Worm (Caenorhabditis elegans) whole organism, dauer: ENCODE data around the gene F35E8.7.
"Not testable (repeated sequence)": the region's sequence is repeated elsewhere in the genome, so short reads cannot be mapped to it uniquely, and the experiment has no call there.

ENCODE experiments used
- unc-62 ChIP-seq: sonication (generic microtip); optimal IDR thresholded peaks from 2 replicates; lab custom pipeline; 2017; ENCODE audit warnings: missing biosample characterization, missing genetic modification reagents, missing genetic modification characterization

The F35E8.7 gene

ce11 chrV:15892696-15893095 lies 21.1 kb upstream of the F35E8.7 start, which contains the start of gene T06C12.11:
T06C12.11 (plus strand) TSS chrV:15892996.
- no peak for TF ChIP-seq unc-62 (GFP tag; lab: Kevin White, UChicago)

ce11 chrV:15896671-15897070 lies 17.1 kb upstream of the F35E8.7 start, which contains the start of gene nhr-213:
nhr-213 (minus strand) TSS chrV:15896771.
- TF ChIP-seq unc-62 (GFP tag; lab: Kevin White, UChicago) = no peak

DNA sequence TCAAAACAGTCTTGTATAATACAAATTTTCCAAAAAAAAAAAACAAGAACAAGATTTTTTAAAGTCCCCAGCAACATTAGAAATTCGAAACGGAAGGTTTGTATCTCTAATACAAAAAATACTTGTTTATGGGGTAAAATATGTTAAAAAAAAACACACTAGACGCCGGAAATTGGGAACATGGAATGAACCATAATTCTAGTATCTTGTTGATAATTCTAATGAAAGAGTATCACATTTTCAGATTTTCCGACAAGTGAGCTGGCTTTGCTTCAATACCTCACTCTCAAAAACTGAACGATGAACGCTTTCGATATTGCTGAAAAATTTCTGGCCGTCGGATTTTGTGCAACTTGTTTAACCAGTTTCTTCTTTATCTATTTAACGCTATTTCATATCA lies 16.1 kb upstream of the F35E8.7 start, which contains the start of gene str-60:
Gene str-60, plus strand, starts transcription at position 301 of the 400 bp plus-strand sequence.
- TF ChIP-seq unc-62 (GFP tag; lab: Kevin White, UChicago) = no peak

DNA sequence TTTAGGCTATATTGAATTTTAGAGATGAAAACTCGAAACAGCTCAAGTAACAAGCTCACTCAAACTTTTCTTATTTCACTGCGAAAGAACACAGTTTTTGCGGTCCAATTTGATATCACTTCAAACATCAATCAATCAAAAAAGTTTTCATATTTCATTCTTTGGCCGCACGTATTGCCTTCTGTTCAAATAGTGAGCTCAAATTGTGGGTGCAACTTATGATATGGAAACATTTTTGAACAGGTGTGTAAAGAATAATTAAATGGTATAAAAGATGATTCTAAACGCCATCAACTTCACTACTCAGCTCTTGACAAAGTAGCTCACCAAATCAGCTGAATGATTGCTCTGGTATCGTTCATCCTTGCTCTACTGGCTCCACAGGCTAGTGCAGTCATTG lies 14.1 kb upstream of the F35E8.7 start, which contains the start of gene T06C12.14:
Gene T06C12.14, plus strand, starts transcription at position 301 of the 400 bp plus-strand sequence.
- no peak for TF ChIP-seq unc-62 (GFP tag; lab: Kevin White, UChicago)

DNA sequence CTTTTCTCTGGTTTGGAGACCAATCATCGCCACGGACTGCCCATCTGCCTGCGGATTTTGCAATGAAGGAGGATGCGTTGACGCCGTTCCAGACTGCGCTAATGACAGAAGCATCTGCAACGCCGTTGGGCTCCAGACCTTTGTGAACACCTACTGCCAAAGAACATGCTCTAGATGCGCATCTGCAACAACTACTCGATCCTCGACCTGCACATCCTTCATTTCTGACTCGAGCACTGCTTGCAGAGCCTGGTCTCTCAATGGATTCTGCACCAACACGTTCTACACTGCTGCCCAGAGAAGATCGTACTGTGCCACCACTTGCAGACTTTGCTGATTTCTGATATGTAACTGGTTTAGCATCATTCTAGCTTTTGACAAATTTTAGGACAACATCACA lies 13.2 kb upstream of the F35E8.7 start:
- TF ChIP-seq unc-62 (GFP tag; lab: Kevin White, UChicago) = no peak

ce11 chrV:15905530-15905929 lies 8.3 kb upstream of the F35E8.7 start, which contains the start of the genes F35E8.1 and F35E8.2:
F35E8.1 (minus strand) TSS chrV:15905630.
F35E8.2 (plus strand) TSS chrV:15905661.
- not testable (repeated sequence) for TF ChIP-seq unc-62 (GFP tag; lab: Kevin White, UChicago)

DNA sequence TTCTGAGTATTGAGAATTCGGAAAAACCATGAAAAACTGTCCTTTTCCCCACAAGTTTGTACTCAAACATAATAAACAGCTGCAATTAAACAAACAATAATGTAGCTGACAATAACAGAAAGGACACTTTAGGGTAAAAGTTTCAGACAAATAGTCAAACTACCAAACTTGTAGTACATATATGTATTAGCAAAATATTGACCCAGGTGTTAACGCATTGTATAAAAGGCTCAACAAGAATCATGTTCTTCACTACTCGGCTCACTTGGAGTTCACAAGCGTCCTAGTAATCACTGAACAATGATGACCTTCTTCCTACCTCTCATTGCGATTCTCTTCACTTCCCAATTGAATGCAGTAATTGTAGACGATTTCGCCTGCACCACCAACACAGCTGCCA lies 2.0 kb upstream of the F35E8.7 start, which contains the start of gene F35E8.6:
Gene F35E8.6, plus strand, starts transcription at position 301 of the 400 bp plus-strand sequence.
- no peak for TF ChIP-seq unc-62 (GFP tag; lab: Kevin White, UChicago)

- TF ChIP-seq unc-62 (GFP tag; lab: Kevin White, UChicago) = no peak
These were observed 1.1 kb upstream of the F35E8.7 start for ce11 chrV:15912677-15913076.

- TF ChIP-seq unc-62 (GFP tag; lab: Kevin White, UChicago) = no peak
These were observed 960 bp downstream of the F35E8.7 start for ce11 chrV:15914774-15915173.

DNA sequence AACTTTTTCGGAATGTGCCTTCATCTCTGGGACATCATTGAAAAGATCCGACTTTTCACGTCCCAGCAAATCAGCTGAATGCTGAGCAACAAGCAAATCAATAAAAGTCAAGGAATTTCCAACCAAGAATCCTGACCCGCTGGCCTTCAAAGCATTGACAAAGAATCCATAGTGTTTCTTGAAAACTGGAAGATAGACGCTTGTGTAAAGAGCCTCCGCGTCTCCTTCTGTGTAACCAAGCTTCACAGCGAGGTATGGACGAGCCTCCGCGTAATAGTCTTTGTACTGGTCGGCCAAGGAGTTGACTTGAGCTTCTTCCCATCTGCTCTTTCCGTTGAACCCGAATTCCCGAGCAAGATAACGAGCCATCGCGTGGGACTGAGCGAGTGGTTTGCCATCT lies 1.5 kb downstream of the F35E8.7 start:
- TF ChIP-seq unc-62 (GFP tag; lab: Kevin White, UChicago) = no peak

DNA sequence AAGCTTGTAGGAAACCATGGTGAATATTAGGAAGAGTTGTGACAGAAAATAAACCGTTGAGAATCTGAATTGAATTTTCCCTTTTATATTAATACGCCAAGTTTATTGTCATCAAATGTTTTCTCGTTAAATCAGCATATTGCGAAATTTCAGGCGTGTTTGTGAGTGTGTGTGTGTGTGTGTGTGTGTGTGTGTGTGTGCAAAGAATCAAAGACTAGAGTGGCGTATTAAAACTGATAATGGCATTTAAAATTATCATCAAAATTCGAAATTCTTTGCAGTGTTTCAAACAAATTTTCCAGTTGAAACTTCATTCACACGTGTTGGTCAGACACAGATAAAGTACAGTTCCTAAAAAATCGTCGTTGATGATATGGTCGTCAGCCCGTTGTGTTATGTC lies 2.1 kb downstream of the F35E8.7 start, which contains the start of gene gst-38:
Gene gst-38, minus strand, starts transcription at position 152 of the 400 bp plus-strand sequence.
- TF ChIP-seq unc-62 (GFP tag; lab: Kevin White, UChicago) = no peak

- TF ChIP-seq unc-62 (GFP tag; lab: Kevin White, UChicago) = no peak
These were observed 3.6 kb downstream of the F35E8.7 start, which contains the start of gene F35E8.9 for ce11 chrV:15917458-15917857. F35E8.9 (minus strand) TSS chrV:15917558.

- TF ChIP-seq unc-62 (GFP tag; lab: Kevin White, UChicago) = no peak
These were observed 6.5 kb downstream of the F35E8.7 start, which contains the start of gene F35E8.10 for ce11 chrV:15920273-15920672. F35E8.10 (minus strand) TSS chrV:15920373.

DNA sequence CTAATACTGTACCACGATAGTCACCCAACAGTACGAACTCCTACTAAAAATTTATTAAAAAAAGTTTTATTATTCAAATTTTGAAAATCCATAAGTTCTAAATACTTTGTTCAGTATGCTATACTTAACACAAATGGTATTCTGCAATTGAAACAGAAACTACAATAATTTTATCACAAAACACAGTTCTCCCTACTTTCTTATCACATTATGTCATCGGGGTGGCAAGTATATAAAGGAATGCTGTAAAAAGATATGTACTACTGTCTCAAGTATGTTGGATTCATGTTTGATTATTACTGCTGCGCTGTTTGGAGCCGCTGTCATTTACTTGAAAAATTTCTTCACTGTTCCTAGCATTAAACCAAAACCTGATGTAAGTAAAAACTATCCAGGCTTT lies 7.3 kb downstream of the F35E8.7 start, which contains the start of gene cdr-1:
Gene cdr-1, plus strand, starts transcription at position 208 of the 400 bp plus-strand sequence.
- no peak for TF ChIP-seq unc-62 (GFP tag; lab: Kevin White, UChicago)

ce11 chrV:15922979-15923378 lies 9.2 kb downstream of the F35E8.7 start, which contains the start of gene F35E8.13:
F35E8.13 (plus strand) TSS chrV:15923279.
- no peak for TF ChIP-seq unc-62 (GFP tag; lab: Kevin White, UChicago)

ce11 chrV:15924307-15924706 lies 10.5 kb downstream of the F35E8.7 start, which contains the start of gene nhr-108:
nhr-108 (minus strand) TSS chrV:15924472.
- TF ChIP-seq unc-62 (GFP tag; lab: Kevin White, UChicago) = no peak

DNA sequence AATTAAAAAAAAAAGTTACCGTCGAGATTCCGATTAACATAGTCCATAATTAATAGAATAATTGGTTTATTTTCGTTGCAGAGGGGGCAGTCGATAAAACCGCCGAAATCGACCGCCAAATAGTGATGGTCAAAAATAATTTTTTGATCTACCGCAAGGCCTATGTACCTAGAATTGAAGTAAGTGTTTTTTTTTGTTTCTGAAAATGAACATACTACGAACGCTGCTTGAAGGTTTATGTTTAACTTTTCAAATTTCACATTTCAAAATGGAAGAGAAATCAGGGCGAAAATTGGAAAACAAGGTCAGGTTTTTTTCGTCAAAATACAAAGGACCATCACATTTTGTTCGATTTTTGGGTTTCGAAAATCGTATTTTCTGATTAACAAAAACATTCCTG lies 14.5 kb downstream of the F35E8.7 start, which contains the start of gene pzf-1:
Gene pzf-1, minus strand, starts transcription at position 101 of the 400 bp plus-strand sequence.
- TF ChIP-seq unc-62 (GFP tag; lab: Kevin White, UChicago) = no peak
